Fruit fly (Drosophila melanogaster) whole organism, adult: ENCODE results near the gene CG42268.

Experiments used
- CG11617 ChIP-seq: fragments of 200-800 bp; sonication (Bioruptor generic); optimal IDR thresholded peaks from 2 replicates; lab custom pipeline; 2017; ENCODE audit warnings: mild to moderate bottlenecking, missing biosample characterization, missing genetic modification reagents, missing genetic modification characterization
- CG12768 ChIP-seq: fragments of 200-800 bp; sonication (Bioruptor generic); optimal IDR thresholded peaks from 2 replicates; lab custom pipeline; 2017; ENCODE audit warnings: missing biosample characterization, missing genetic modification characterization, mild to moderate bottlenecking, moderate library complexity, missing genetic modification reagents
- CG14711 ChIP-seq: fragments of 200-800 bp; sonication (Bioruptor generic); optimal IDR thresholded peaks from 2 replicates; lab custom pipeline; 2018; ENCODE audit warnings: missing biosample characterization, mild to moderate bottlenecking, missing genetic modification characterization, moderate library complexity
- CG1620 ChIP-seq: fragments of 200-800 bp; sonication (Bioruptor generic); optimal IDR thresholded peaks from 2 replicates; lab custom pipeline; 2016; ENCODE audit warnings: missing biosample characterization, missing genetic modification characterization
- CG33017 ChIP-seq: fragments of 200-800 bp; sonication (Bioruptor generic); optimal IDR thresholded peaks from 2 replicates; lab custom pipeline; 2018; ENCODE audit warnings: missing biosample characterization, mild to moderate bottlenecking, missing genetic modification characterization, moderate library complexity
- CG5204 ChIP-seq: fragments of 200-800 bp; sonication (Bioruptor generic); optimal IDR thresholded peaks from 2 replicates; lab custom pipeline; 2016; ENCODE audit warnings: missing biosample characterization, missing genetic modification characterization
- CG7045 ChIP-seq: fragments of 200-800 bp; sonication (Bioruptor generic); optimal IDR thresholded peaks from 2 replicates; lab custom pipeline; 2017; ENCODE audit warnings: missing biosample characterization, mild to moderate bottlenecking, missing genetic modification characterization
- CG7101 ChIP-seq: fragments of 200-800 bp; sonication (Bioruptor generic); optimal IDR thresholded peaks from 2 replicates; lab custom pipeline; 2018; ENCODE audit warnings: missing biosample characterization, mild to moderate bottlenecking, missing genetic modification characterization, moderate library complexity
- Clk ChIP-seq: fragments of 200-800 bp; sonication (Bioruptor generic); optimal IDR thresholded peaks from 2 replicates; lab custom pipeline; 2017; ENCODE audit warnings: missing biosample characterization, missing genetic modification characterization
- Crg-1 ChIP-seq: fragments of 200-800 bp; sonication (Bioruptor generic); optimal IDR thresholded peaks from 2 replicates; lab custom pipeline; 2016; ENCODE audit warnings: missing biosample characterization, missing genetic modification characterization
- Hr96 ChIP-seq: fragments of 200-800 bp; sonication (Bioruptor generic); optimal IDR thresholded peaks from 2 replicates; lab custom pipeline; 2016; ENCODE audit warnings: missing biosample characterization, missing genetic modification characterization
- Mnt ChIP-seq: fragments of 200-800 bp; sonication (Bioruptor generic); optimal IDR thresholded peaks from 2 replicates; lab custom pipeline; 2016; ENCODE audit warnings: missing biosample characterization, mild to moderate bottlenecking, missing genetic modification characterization
- bab1 ChIP-seq: fragments of 200-800 bp; sonication (Bioruptor generic); optimal IDR thresholded peaks from 3 replicates; lab custom pipeline; 2019; ENCODE audit warnings: missing biosample characterization, mild to moderate bottlenecking, missing genetic modification characterization, moderate library complexity
- cic ChIP-seq: fragments of 200-800 bp; sonication (Bioruptor generic); optimal IDR thresholded peaks from 2 replicates; lab custom pipeline; 2017; ENCODE audit warnings: missing biosample characterization, mild to moderate bottlenecking, missing genetic modification characterization, moderate library complexity
- cnc ChIP-seq, 2 experiments: fragments of >200 bp; optimal IDR thresholded peaks; 2 replicates each; lab custom pipeline; 2017
- kay ChIP-seq: fragments of 200-800 bp; sonication (Bioruptor generic); peaks from one replicate; lab custom pipeline; 2016; ENCODE audit warnings: missing biosample characterization, missing genetic modification characterization, borderline replicate concordance
- ovo ChIP-seq: fragments of 200-800 bp; sonication (Bioruptor generic); optimal IDR thresholded peaks from 2 replicates; lab custom pipeline; 2016; ENCODE audit warnings: missing biosample characterization, missing genetic modification characterization
- pad ChIP-seq: fragments of 200-800 bp; sonication (Bioruptor generic); optimal IDR thresholded peaks from 3 replicates; lab custom pipeline; 2017; ENCODE audit warnings: missing biosample characterization, missing genetic modification characterization, mild to moderate bottlenecking, moderate library complexity, missing genetic modification reagents
- tj ChIP-seq: fragments of 200-800 bp; sonication (Bioruptor generic); optimal IDR thresholded peaks from 3 replicates; lab custom pipeline; 2017; ENCODE audit warnings: missing biosample characterization, mild to moderate bottlenecking, missing genetic modification characterization, moderate library complexity
- toe ChIP-seq: fragments of 200-800 bp; sonication (Bioruptor generic); optimal IDR thresholded peaks from 2 replicates; lab custom pipeline; 2016; ENCODE audit warnings: missing biosample characterization, missing genetic modification characterization

Gene CG42268

dm6 chr3L:9764915-9765709 is 4.9 kb upstream of the CG42268 start:
- TF ChIP-seq bab1 (GFP tag; lab: Kevin White, UChicago) (no peak), CG7045 (GFP tag; lab: Kevin White, UChicago) (no peak), cic (GFP tag; lab: Kevin White, UChicago) (no peak), CG33017 (tag; lab: Kevin White, UChicago) (no peak), kay (GFP tag; lab: Kevin White, UChicago) (no peak), Hr96 (no peak)

dm6 chr3L:9764307-9764706 is 4.1 kb upstream of the CG42268 start:
- peak; percentile 54 for TF ChIP-seq kay (GFP tag; lab: Kevin White, UChicago)
- TF ChIP-seq CG1620 = no peak
- TF ChIP-seq Crg-1 (GFP tag; lab: Kevin White, UChicago) = no peak

dm6 chr3L:9763389-9763917 is 3.3 kb upstream of the CG42268 start, which contains the start of gene Ae2:
TSS of gene Ae2 (plus strand) at chr3L:9763544.
- TF ChIP-seq pad (GFP tag; lab: Kevin White, UChicago) = peak; percentile 36
- TF ChIP-seq Mnt (GFP tag; lab: Kevin White, UChicago) = peak; percentile 25
- TF ChIP-seq ovo (GFP tag; lab: Kevin White, UChicago) = peak; percentile 37
- TF ChIP-seq Clk (GFP tag; lab: Kevin White, UChicago) = no peak
- TF ChIP-seq tj (GFP tag; lab: Kevin White, UChicago) = peak; percentile 48
- peak; percentile 58 for TF ChIP-seq bab1 (GFP tag; lab: Kevin White, UChicago)

DNA sequence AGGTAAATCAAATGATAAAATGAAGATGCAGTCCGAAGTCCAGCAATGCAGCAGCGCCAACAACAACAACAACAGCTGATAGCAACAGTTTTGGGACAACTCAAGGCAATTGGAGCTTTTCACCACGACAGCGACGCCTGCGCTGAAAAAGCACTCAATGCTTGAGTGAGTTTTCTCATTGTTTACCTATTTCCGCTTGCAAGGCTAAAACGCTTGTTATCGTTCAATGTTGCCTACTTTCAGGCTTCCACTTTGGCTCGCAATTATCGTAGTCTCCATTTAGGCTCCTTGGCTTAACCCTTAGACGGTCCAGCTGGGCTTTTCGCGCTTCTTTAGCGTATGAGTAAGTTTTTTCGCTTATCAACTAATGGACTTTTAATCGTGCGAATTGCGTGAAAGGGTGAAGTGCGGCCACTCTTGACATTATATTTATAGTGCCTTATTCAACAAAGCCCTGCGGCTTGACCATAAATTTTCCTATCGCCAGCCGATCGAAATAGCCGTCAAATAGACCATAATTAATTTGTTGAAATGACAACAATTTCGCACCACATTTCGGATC is 1.9 kb upstream of the CG42268 start:
- TF ChIP-seq pad (GFP tag; lab: Kevin White, UChicago) = no peak
- no peak for TF ChIP-seq CG5204 (GFP tag; lab: Kevin White, UChicago)
- TF ChIP-seq tj (GFP tag; lab: Kevin White, UChicago) = peak; percentile 65
- peak; percentile 4 for TF ChIP-seq CG1620
- no peak for TF ChIP-seq kay (GFP tag; lab: Kevin White, UChicago)
- TF ChIP-seq CG7045 (GFP tag; lab: Kevin White, UChicago) = no peak
- TF ChIP-seq CG12768 (GFP tag; lab: Kevin White, UChicago) = no peak
- TF ChIP-seq bab1 (GFP tag; lab: Kevin White, UChicago) = peak; percentile 25
- peak; percentile 9 for TF ChIP-seq cic (GFP tag; lab: Kevin White, UChicago)

dm6 chr3L:9751625-9752024 is 8.6 kb downstream of the CG42268 start:
- TF ChIP-seq Mnt (GFP tag; lab: Kevin White, UChicago) = no peak
- TF ChIP-seq bab1 (GFP tag; lab: Kevin White, UChicago) = no peak
- no peak for TF ChIP-seq Hr96
- no peak for TF ChIP-seq toe (GFP tag; lab: Kevin White, UChicago)
- TF ChIP-seq tj (GFP tag; lab: Kevin White, UChicago) = no peak
- no peak for TF ChIP-seq ovo (GFP tag; lab: Kevin White, UChicago)
- TF ChIP-seq pad (GFP tag; lab: Kevin White, UChicago) = no peak
- TF ChIP-seq Clk (GFP tag; lab: Kevin White, UChicago) = no peak
- TF ChIP-seq CG14711 (tag; lab: Kevin White, UChicago) = no peak
- no peak for TF ChIP-seq CG11617 (GFP tag; lab: Kevin White, UChicago)
- no peak for TF ChIP-seq CG1620
- TF ChIP-seq CG12768 (GFP tag; lab: Kevin White, UChicago) = no peak
- TF ChIP-seq cic (GFP tag; lab: Kevin White, UChicago) = no peak
- TF ChIP-seq cnc (optimal IDR thresholded peaks at IDR 0.05; lab: Kevin White, UChicago) = no peak
- TF ChIP-seq CG7101 = no peak

- no peak for TF ChIP-seq CG5204 (GFP tag; lab: Kevin White, UChicago)
- no peak for TF ChIP-seq Clk (GFP tag; lab: Kevin White, UChicago)
- no peak for TF ChIP-seq Hr96
- TF ChIP-seq tj (GFP tag; lab: Kevin White, UChicago) = no peak
- TF ChIP-seq pad (GFP tag; lab: Kevin White, UChicago) = no peak
- no peak for TF ChIP-seq Crg-1 (GFP tag; lab: Kevin White, UChicago)
- TF ChIP-seq CG7045 (GFP tag; lab: Kevin White, UChicago) = no peak
- TF ChIP-seq CG33017 (tag; lab: Kevin White, UChicago) = no peak
- TF ChIP-seq bab1 (GFP tag; lab: Kevin White, UChicago) = no peak
- no peak for TF ChIP-seq toe (GFP tag; lab: Kevin White, UChicago)
- no peak for TF ChIP-seq CG12768 (GFP tag; lab: Kevin White, UChicago)
- TF ChIP-seq CG7101 = no peak
- TF ChIP-seq CG11617 (GFP tag; lab: Kevin White, UChicago) = no peak
- TF ChIP-seq cic (GFP tag; lab: Kevin White, UChicago) = no peak
- no peak for TF ChIP-seq ovo (GFP tag; lab: Kevin White, UChicago)
- no peak for TF ChIP-seq kay (GFP tag; lab: Kevin White, UChicago)
- no peak for TF ChIP-seq CG14711 (tag; lab: Kevin White, UChicago)
- no peak for TF ChIP-seq cnc (optimal IDR thresholded peaks at IDR 0.05; lab: Kevin White, UChicago)
- TF ChIP-seq Mnt (GFP tag; lab: Kevin White, UChicago) = no peak
Measured at dm6 chr3L:9745393-9745792, 14.8 kb downstream of the CG42268 start.
